Worm (Caenorhabditis elegans): ENCODE results near the gene gpx-3.

ce11 chrX:9585584-9586166 lies 2.1 kb upstream of the gpx-3 start:
- TF ChIP-seq T20F7.1 (GFP tag; optimal IDR thresholded peaks at IDR 0.05) (no peak), pha-4 (GFP tag; IDR thresholded peaks at IDR 0.05) (no peak), pha-4 (tag; optimal IDR thresholded peaks at IDR 0.05) (no peak)

All from whole organism, L4 larva.